Worm (Caenorhabditis elegans) whole organism, L2 larva: ENCODE results near the gene his-18.
A peak's percentile ranks its signal among the peaks of the same experiment; 100 is the strongest.

Experiments used
- Y55F3AM.14 ChIP-seq: fragments of 200-800 bp; sonication (Bioruptor generic); optimal IDR thresholded peaks from 2 replicates; lab custom pipeline; 2018; ENCODE audit warnings: mild to moderate bottlenecking, missing genetic modification characterization, missing compliant biosample characterization
- ZK546.5 ChIP-seq: sonication (generic microtip); optimal IDR thresholded peaks from 2 replicates; lab custom pipeline; 2017; ENCODE audit warnings: missing biosample characterization, missing genetic modification characterization
- ama-1 ChIP-seq: fragments of 150-350 bp; optimal IDR thresholded peaks from 2 replicates; lab custom pipeline; 2018; ENCODE audit warnings: inconsistent platforms
- blmp-1 ChIP-seq: sonication (generic microtip); optimal IDR thresholded peaks from 2 replicates; lab custom pipeline; 2017; ENCODE audit warnings: missing genetic modification characterization, mild to moderate bottlenecking, missing compliant biosample characterization, antibody characterized with exemption, moderate library complexity; ENCODE audit not compliant: insufficient read depth
- ceh-82 ChIP-seq: fragments of 150-350 bp; optimal IDR thresholded peaks from 2 replicates; lab custom pipeline; 2014; ENCODE audit warnings: missing biosample characterization, missing genetic modification characterization
- dmd-4 ChIP-seq: sonication (generic microtip); optimal IDR thresholded peaks from 2 replicates; lab custom pipeline; 2017; ENCODE audit warnings: missing biosample characterization, missing genetic modification characterization
- elt-1 ChIP-seq: fragments of 150-350 bp; optimal IDR thresholded peaks from 2 replicates; lab custom pipeline; 2014; ENCODE audit warnings: missing biosample characterization, missing genetic modification characterization
- fos-1 ChIP-seq: fragments of 150-350 bp; optimal IDR thresholded peaks from 2 replicates; lab custom pipeline; 2014; ENCODE audit warnings: missing biosample characterization, missing genetic modification characterization
- lin-13 ChIP-seq: fragments of 150-350 bp; optimal IDR thresholded peaks from 2 replicates; lab custom pipeline; 2014; ENCODE audit warnings: missing biosample characterization, missing genetic modification reagents, missing genetic modification characterization
- lin-39 ChIP-seq: fragments of 150-350 bp; optimal IDR thresholded peaks from 2 replicates; lab custom pipeline; 2014; ENCODE audit warnings: missing biosample characterization, missing genetic modification reagents, missing genetic modification characterization
- nhr-237 ChIP-seq: fragments of 150-350 bp; optimal IDR thresholded peaks from 2 replicates; lab custom pipeline; 2014; ENCODE audit warnings: missing biosample characterization, missing genetic modification characterization
- nhr-25 ChIP-seq: fragments of 150-350 bp; sonication (generic microtip); optimal IDR thresholded peaks from 3 replicates; lab custom pipeline; 2014; ENCODE audit warnings: missing biosample characterization, missing genetic modification characterization
- sma-9 ChIP-seq, 2 experiments: fragments of 150-350 bp in 1 of 2; sonication (generic microtip) in 1 of 2; optimal IDR thresholded peaks; 2 replicates each; lab custom pipeline; 2014 to 2016; ENCODE audit warnings: missing genetic modification characterization in 2 of 2, mild to moderate bottlenecking in 1 of 2, missing biosample characterization in 1 of 2, missing compliant biosample characterization in 1 of 2, missing genetic modification reagents in 1 of 2, moderate library complexity in 1 of 2
- zag-1 ChIP-seq: fragments of 150-350 bp; optimal IDR thresholded peaks from 2 replicates; lab custom pipeline; 2014; ENCODE audit warnings: missing biosample characterization, missing genetic modification characterization

DNA sequence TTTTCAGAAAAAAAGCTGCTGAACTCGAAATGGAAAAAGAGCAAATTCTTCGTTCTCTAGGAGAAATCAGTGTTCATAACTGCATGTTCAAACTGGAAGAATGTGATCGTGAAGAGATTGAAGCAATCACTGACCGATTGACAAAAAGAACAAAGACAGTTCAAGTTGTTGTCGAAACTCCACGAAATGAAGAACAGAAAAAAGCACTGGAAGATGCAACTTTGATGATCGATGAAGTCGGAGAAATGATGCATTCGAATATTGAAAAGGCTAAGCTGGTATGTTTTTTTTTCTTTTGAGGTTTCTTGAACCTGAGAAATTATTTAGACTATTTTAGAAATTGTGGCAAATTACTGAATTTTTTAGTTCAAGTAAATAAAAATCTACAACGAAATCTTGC is 40.4 kb downstream of the his-18 start:
- TF ChIP-seq Y55F3AM.14 (GFP tag; lab: Kevin White, UChicago) (no peak), lin-39 (no peak), ama-1 (peak; percentile 11), sma-9 (GFP tag; optimal IDR thresholded peaks at IDR 0.05; lab: Kevin White, UChicago) (no peak), sma-9 (tag; optimal IDR thresholded peaks at IDR 0.05; lab: Kevin White, UChicago) (no peak), dmd-4 (no peak), nhr-237 (tag; lab: Kevin White, UChicago) (no peak), ceh-82 (tag; lab: Kevin White, UChicago) (no peak), lin-13 (GFP tag; lab: Kevin White, UChicago) (no peak), zag-1 (no peak), blmp-1 (tag; lab: Kevin White, UChicago) (no peak), elt-1 (tag; lab: Kevin White, UChicago) (no peak), nhr-25 (no peak), ZK546.5 (tag; lab: Kevin White, UChicago) (no peak), fos-1 (tag; lab: Kevin White, UChicago) (no peak)
